Fruit fly (Drosophila melanogaster) whole organism, larva: ENCODE results near the gene CG42268.

ENCODE experiments used
- noc ChIP-seq: fragments of 200-800 bp; sonication (Bioruptor generic); optimal IDR thresholded peaks from 3 replicates; lab custom pipeline; 2019; ENCODE audit warnings: missing biosample characterization, mild to moderate bottlenecking, missing genetic modification characterization, moderate library complexity

CG42268 gene

dm6 chr3L:9763389-9763917 is 3.3 kb upstream of the CG42268 start, which contains the start of gene Ae2:
Ae2 (plus strand) TSS chr3L:9763544.
- no peak for TF ChIP-seq noc (tag; lab: Kevin White, UChicago)

- TF ChIP-seq noc (tag; lab: Kevin White, UChicago) = peak; percentile 67
Measured at dm6 chr3L:9762036-9762597, 1.9 kb upstream of the CG42268 start.

- TF ChIP-seq noc (tag; lab: Kevin White, UChicago) = no peak
Measured at dm6 chr3L:9751625-9752024, 8.6 kb downstream of the CG42268 start.

dm6 chr3L:9745393-9745792 is 14.8 kb downstream of the CG42268 start:
- no peak for TF ChIP-seq noc (tag; lab: Kevin White, UChicago)

- TF ChIP-seq noc (tag; lab: Kevin White, UChicago) = no peak
Measured at dm6 chr3L:9744060-9744549, 16.1 kb downstream of the CG42268 start.

- no peak for TF ChIP-seq noc (tag; lab: Kevin White, UChicago)
Measured at dm6 chr3L:9742342-9742741, 17.9 kb downstream of the CG42268 start.

dm6 chr3L:9739629-9740028 is 20.6 kb downstream of the CG42268 start:
- no peak for TF ChIP-seq noc (tag; lab: Kevin White, UChicago)

- no peak for TF ChIP-seq noc (tag; lab: Kevin White, UChicago)
Measured at dm6 chr3L:9733563-9733962, 26.6 kb downstream of the CG42268 start, which contains the start of gene CG6749. CG6749 (minus strand) TSS chr3L:9733807.

dm6 chr3L:9729795-9730421 is 30.3 kb downstream of the CG42268 start, which contains the start of gene ATPsynB:
ATPsynB (plus strand) TSS chr3L:9729999.
- TF ChIP-seq noc (tag; lab: Kevin White, UChicago) = no peak

- TF ChIP-seq noc (tag; lab: Kevin White, UChicago) = no peak
Measured at dm6 chr3L:9726707-9727106, 33.5 kb downstream of the CG42268 start, which contains the start of gene Naa60. Naa60 (plus strand) TSS chr3L:9726895.

dm6 chr3L:9723108-9723507 is 37.1 kb downstream of the CG42268 start, which contains the start of the genes nbs and defl:
nbs (minus strand) TSS chr3L:9723194.
defl (plus strand) TSS chr3L:9723423.
- TF ChIP-seq noc (tag; lab: Kevin White, UChicago) = peak; percentile 42

dm6 chr3L:9720102-9720501 is 40.1 kb downstream of the CG42268 start:
- no peak for TF ChIP-seq noc (tag; lab: Kevin White, UChicago)

dm6 chr3L:9718929-9719328 is 41.3 kb downstream of the CG42268 start, which contains the start of the genes CG18178 and CG14174:
CG18178 (minus strand) TSS chr3L:9719144.
CG14174 (plus strand) TSS chr3L:9719328.
- peak; percentile 58 for TF ChIP-seq noc (tag; lab: Kevin White, UChicago)

- TF ChIP-seq noc (tag; lab: Kevin White, UChicago) = no peak
Measured at dm6 chr3L:9717839-9718238, 42.4 kb downstream of the CG42268 start.

- TF ChIP-seq noc (tag; lab: Kevin White, UChicago) = no peak
Measured at dm6 chr3L:9717101-9717500, 43.1 kb downstream of the CG42268 start.

- no peak for TF ChIP-seq noc (tag; lab: Kevin White, UChicago)
Measured at dm6 chr3L:9716595-9716994, 43.6 kb downstream of the CG42268 start.
